Worm (Caenorhabditis elegans): Measurements from ENCODE around the gene col-80.
A peak's percentile ranks its signal among the peaks of the same experiment; 100 is the strongest.

Gene col-80

DNA sequence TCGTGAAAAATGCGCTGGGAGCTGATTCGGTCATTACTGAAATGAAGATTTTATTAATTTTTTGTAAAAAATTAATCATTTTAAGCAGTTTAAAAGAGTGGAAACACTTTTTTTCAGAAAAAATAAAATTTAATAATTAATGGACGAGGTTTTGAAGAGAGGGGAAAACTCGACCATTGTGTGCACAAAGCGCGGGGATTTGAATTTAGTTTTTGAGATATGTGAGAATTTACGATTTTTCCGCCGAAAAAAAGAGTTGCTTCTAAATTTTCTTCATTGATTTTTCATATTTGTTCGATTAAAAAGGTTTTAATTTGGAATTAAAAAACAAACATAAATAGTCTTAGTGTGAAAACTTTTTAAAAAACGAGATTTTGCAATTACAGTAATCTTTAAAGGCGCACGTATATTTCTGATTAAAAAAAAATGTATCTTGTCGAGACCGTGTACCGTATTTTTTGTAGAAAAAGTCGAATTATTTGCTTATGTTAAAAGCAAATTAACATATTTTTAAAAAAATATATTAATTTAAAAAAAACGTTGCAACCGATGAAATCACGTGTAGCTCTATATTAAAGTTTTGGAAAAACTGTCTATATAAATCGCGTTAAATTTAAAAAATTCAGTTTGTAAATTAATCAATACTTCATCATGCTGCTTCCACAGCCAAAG, 7.4 kb downstream of the col-80 start, which contains the start of the genes dph-2 and C09G5.7:
Gene dph-2 (minus strand): TSS at position 36 of the 672 bp plus-strand sequence.
Gene C09G5.7 (plus strand): TSS at position 622 of the 672 bp plus-strand sequence.
- TF ChIP-seq madf-8 (GFP tag; conservative IDR thresholded peaks at IDR 0.05) (0 out of 2 replicates have a peak, but pooled peaks have one; percentile 16), F39B2.1 (GFP tag; IDR thresholded peaks at IDR 0.05) (no peak), somi-1 (GFP tag; optimal IDR thresholded peaks at IDR 0.05) (no peak), madf-6 (GFP tag; IDR thresholded peaks at IDR 0.05) (peak; percentile 47; the same call in 1 of the 2 replicates), C17E4.6 (GFP tag; IDR thresholded peaks at IDR 0.05) (no peak), F37B4.10 (GFP tag; IDR thresholded peaks at IDR 0.05) (no peak), let-607 (tag; optimal IDR thresholded peaks at IDR 0.05) (no peak), ztf-18 (tag; optimal IDR thresholded peaks at IDR 0.05) (no peak), lsl-1 (GFP tag; optimal IDR thresholded peaks at IDR 0.05) (peak; percentile 56), ztf-25 (GFP tag; IDR thresholded peaks at IDR 0.05) (no peak), lin-54 (GFP tag; optimal IDR thresholded peaks at IDR 0.05) (peak; percentile 87), egl-18 (GFP tag; IDR thresholded peaks at IDR 0.05) (no peak), F49E8.2 (tag; optimal IDR thresholded peaks at IDR 0.05; ENCODE audit: insufficient read depth) (no peak), rec-8 (tag; optimal IDR thresholded peaks at IDR 0.05) (no peak), ekl-4 (GFP tag; IDR thresholded peaks at IDR 0.05) (no peak), xnd-1 (tag; optimal IDR thresholded peaks at IDR 0.05) (peak; percentile 10), F10E7.11 (tag; optimal IDR thresholded peaks at IDR 0.05) (no peak), akir-1 (GFP tag; optimal IDR thresholded peaks at IDR 0.05) (no peak), atf-7 (tag; optimal IDR thresholded peaks at IDR 0.05) (no peak), cebp-1 (GFP tag; IDR thresholded peaks at IDR 0.05) (no peak), cebp-1 (tag; optimal IDR thresholded peaks at IDR 0.05) (no peak), lin-35 (GFP tag; optimal IDR thresholded peaks at IDR 0.05) (peak in 2 of 3 experiments; percentile 31 to 37), ceh-27 (GFP tag; optimal IDR thresholded peaks at IDR 0.05) (no peak), efl-1 (GFP tag; optimal IDR thresholded peaks at IDR 0.05) (peak; percentile 64), ceh-79 (tag; optimal IDR thresholded peaks at IDR 0.05) (no peak), dpl-1 (GFP tag; optimal IDR thresholded peaks at IDR 0.05) (peak; percentile 69), Y56A3A.18 (GFP tag; IDR thresholded peaks at IDR 0.05) (no peak), hmg-1.2 (GFP tag; IDR thresholded peaks at IDR 0.05) (no peak), ceh-58 (GFP tag; IDR thresholded peaks at IDR 0.05) (no peak), ztf-6 (GFP tag; IDR thresholded peaks at IDR 0.05) (no peak)

DNA sequence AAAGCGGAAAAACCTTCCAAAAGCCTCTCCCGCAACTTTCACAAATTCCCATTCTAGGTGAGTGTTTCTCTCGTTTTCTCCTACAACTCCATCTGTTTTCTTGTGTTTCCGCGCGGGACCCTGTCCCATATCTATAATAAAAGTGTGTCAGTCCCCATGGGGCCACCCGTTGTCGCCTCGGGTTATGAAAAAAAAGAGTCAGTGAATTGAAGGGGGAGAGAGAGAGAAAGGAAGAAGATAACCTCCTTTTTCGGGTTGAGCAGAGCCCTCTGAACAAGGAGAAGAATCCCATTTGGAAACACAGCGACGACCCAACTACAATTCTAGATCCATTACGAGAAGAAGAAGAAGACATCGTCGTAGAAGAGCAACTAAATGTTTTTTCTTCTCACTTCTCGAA, 10.1 kb downstream of the col-80 start, which contains the start of gene C09G5.13:
Gene C09G5.13 (plus strand): TSS at position 301 of the 400 bp plus-strand sequence.
- TF ChIP-seq Y95B8A.8 (GFP tag; IDR thresholded peaks at IDR 0.05) (no peak), gei-17 (GFP tag; optimal IDR thresholded peaks at IDR 0.05) (no peak), hmg-20 (GFP tag; IDR thresholded peaks at IDR 0.05) (no peak), lag-1 (GFP tag; IDR thresholded peaks at IDR 0.05) (no peak), hrde-1 (tag; optimal IDR thresholded peaks at IDR 0.05; ENCODE audit: borderline replicate concordance) (no peak), snpc-3.4 (tag; optimal IDR thresholded peaks at IDR 0.05) (no peak), F57C9.4 (tag; optimal IDR thresholded peaks at IDR 0.05) (no peak), nfya-1 (tag; optimal IDR thresholded peaks at IDR 0.05; ENCODE audit: borderline replicate concordance, insufficient read depth) (no peak)

Data from whole organism, young adult.